Fruit fly (Drosophila melanogaster): ENCODE measurements around the gene PGRP-LC.

The PGRP-LC gene

DNA sequence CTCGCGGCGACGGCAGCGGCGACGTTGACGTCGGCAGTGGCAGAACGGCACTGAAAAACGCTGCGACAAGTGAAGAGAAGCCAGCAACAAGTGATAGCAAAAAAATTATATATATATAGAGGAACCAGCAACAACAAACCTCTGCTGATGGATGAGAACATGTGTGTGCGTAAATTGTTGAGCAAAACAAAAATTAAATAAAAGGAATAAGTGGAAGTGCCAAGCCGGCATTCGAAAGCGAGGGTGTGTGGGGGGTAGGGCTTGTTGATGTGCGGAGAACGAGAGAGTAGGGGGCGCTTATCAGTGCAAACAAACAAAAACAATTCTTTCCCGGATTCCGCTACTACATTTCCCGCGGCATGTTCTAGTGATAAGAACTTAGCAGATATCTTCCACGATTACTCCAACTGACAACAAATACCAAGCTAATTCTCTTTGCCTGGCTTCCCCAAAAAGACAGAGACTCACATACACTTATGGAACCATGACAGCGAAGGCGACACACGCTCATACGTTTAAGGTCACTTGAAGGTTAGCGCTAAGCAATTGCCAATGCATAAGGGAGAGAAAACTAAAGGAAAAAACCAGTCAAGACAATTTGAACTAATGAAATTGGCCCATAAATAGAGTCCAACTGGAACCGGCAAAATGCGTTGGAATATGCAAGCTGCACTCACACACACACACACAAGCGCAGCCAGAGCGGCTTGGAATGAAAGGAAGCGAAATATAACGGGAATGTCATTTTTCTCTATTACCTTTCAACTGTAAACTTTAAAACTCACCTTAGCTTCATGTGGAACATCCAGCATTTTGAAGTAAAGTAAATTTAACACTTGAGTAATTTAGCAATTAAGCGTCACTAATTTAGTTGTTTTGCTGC lies 19.5 kb downstream of the PGRP-LC start (continued):
- no peak for TF ChIP-seq CG15269 (tag; optimal IDR thresholded peaks at IDR 0.05)
- no peak for TF ChIP-seq Dfd (GFP tag; optimal IDR thresholded peaks at IDR 0.05)
- TF ChIP-seq crol (GFP tag; IDR thresholded peaks at IDR 0.05), result peak; percentile 93
- no peak for TF ChIP-seq fd102C (GFP tag; optimal IDR thresholded peaks at IDR 0.05)
- TF ChIP-seq CG6654 (GFP tag; optimal IDR thresholded peaks at IDR 0.05), result no peak
- TF ChIP-seq Hsf (GFP tag; optimal IDR thresholded peaks at IDR 0.05), result no peak
- TF ChIP-seq CG18764 (GFP tag; optimal IDR thresholded peaks at IDR 0.05), result no peak
- TF ChIP-seq CG7928 (GFP tag; optimal IDR thresholded peaks at IDR 0.05), result no peak
- peak; percentile 15 for TF ChIP-seq HmgZ (tag; optimal IDR thresholded peaks at IDR 0.05)
- TF ChIP-seq CG10654 (GFP tag; optimal IDR thresholded peaks at IDR 0.05), result no peak
- TF ChIP-seq bab2 (GFP tag; optimal IDR thresholded peaks at IDR 0.05), result no peak
- no peak for TF ChIP-seq luna (GFP tag; optimal IDR thresholded peaks at IDR 0.05)
- no peak for TF ChIP-seq vnd (GFP tag; IDR thresholded peaks at IDR 0.05; ENCODE audit: partially characterized antibody)
- TF ChIP-seq Rfx (GFP tag; IDR thresholded peaks at IDR 0.05), result 0 out of 2 replicates have a peak, but pooled peaks have one; percentile 13
- TF ChIP-seq CG15479 (GFP tag; optimal IDR thresholded peaks at IDR 0.05), result peak; percentile 9
- no peak for TF ChIP-seq CG16815 (GFP tag; optimal IDR thresholded peaks at IDR 0.05)
- TF ChIP-seq CG12219 (GFP tag; optimal IDR thresholded peaks at IDR 0.05), result no peak
- no peak for TF ChIP-seq cas (GFP tag; IDR thresholded peaks at IDR 0.05)
- TF ChIP-seq CHES-1-like (GFP tag; optimal IDR thresholded peaks at IDR 0.05), result no peak
- TF ChIP-seq ftz-f1 (GFP tag; optimal IDR thresholded peaks at IDR 0.05), result no peak
- TF ChIP-seq CG4404 (GFP tag; IDR thresholded peaks at IDR 0.05), result no peak
- TF ChIP-seq HLH54F (GFP tag; optimal IDR thresholded peaks at IDR 0.05), result no peak
- TF ChIP-seq Antp (GFP tag; optimal IDR thresholded peaks at IDR 0.05), result no peak
- TF ChIP-seq Mrtf (GFP tag; IDR thresholded peaks at IDR 0.05), result no peak
- no peak for TF ChIP-seq Sox100B (GFP tag; optimal IDR thresholded peaks at IDR 0.05)
- no peak for TF ChIP-seq BEAF-32 (GFP tag; optimal IDR thresholded peaks at IDR 0.05)
- no peak for TF ChIP-seq Dref (GFP tag; IDR thresholded peaks at IDR 0.05)
- no peak for TF ChIP-seq sisA (GFP tag; IDR thresholded peaks at IDR 0.05)
- TF ChIP-seq ERR (GFP tag; optimal IDR thresholded peaks at IDR 0.05), result peak; percentile 98
- no peak for TF ChIP-seq maf-S (GFP tag; optimal IDR thresholded peaks at IDR 0.05)
- TF ChIP-seq CG33213 (GFP tag; optimal IDR thresholded peaks at IDR 0.05), result no peak
- peak; percentile 22 for TF ChIP-seq exex (tag; optimal IDR thresholded peaks at IDR 0.05)
- TF ChIP-seq CG18011 (GFP tag; optimal IDR thresholded peaks at IDR 0.05), result no peak
- TF ChIP-seq CG2199 (GFP tag; IDR thresholded peaks at IDR 0.05), result no peak
- TF ChIP-seq CG13894 (tag; optimal IDR thresholded peaks at IDR 0.05), result no peak
- no peak for TF ChIP-seq ems (GFP tag; optimal IDR thresholded peaks at IDR 0.05)
- no peak for TF ChIP-seq CG7372 (GFP tag; IDR thresholded peaks at IDR 0.05)
- TF ChIP-seq scrt (GFP tag; optimal IDR thresholded peaks at IDR 0.05), result peak; percentile 49
- no peak for TF ChIP-seq inv (GFP tag; IDR thresholded peaks at IDR 0.05; ENCODE audit: partially characterized antibody)
- no peak for TF ChIP-seq jigr1 (GFP tag; IDR thresholded peaks at IDR 0.05)
- no peak for TF ChIP-seq CG30020 (tag; optimal IDR thresholded peaks at IDR 0.05)
- TF ChIP-seq CG10366 (GFP tag; IDR thresholded peaks at IDR 0.05), result no peak
- peak; percentile 5 for TF ChIP-seq CG8924 (tag; optimal IDR thresholded peaks at IDR 0.05)
- TF ChIP-seq CG2129 (GFP tag; IDR thresholded peaks at IDR 0.05; ENCODE audit: partially characterized antibody), result no peak
- TF ChIP-seq org-1 (GFP tag; optimal IDR thresholded peaks at IDR 0.05), result no peak
- no peak for TF ChIP-seq MESR4 (GFP tag; optimal IDR thresholded peaks at IDR 0.05)
- TF ChIP-seq Pdp1 (GFP tag; optimal IDR thresholded peaks at IDR 0.05), result peak in 1 of 2 experiments; percentile 33
- TF ChIP-seq CG10565 (GFP tag; optimal IDR thresholded peaks at IDR 0.05), result no peak
- TF ChIP-seq stwl (tag; optimal IDR thresholded peaks at IDR 0.05), result no peak
